Fruit fly (Drosophila melanogaster) whole organism, embryonic: ENCODE measurements around the gene Rab18.

Source experiments
- Aef1 ChIP-seq: fragments of 200-800 bp; sonication (Bioruptor generic); IDR thresholded peaks from 3 replicates; pipeline ENCODE4 v1.3.6; 2022; ENCODE audit warnings: missing biosample characterization, missing genetic modification characterization
- Antp ChIP-seq: fragments of 200-800 bp; sonication (Bioruptor generic); optimal IDR thresholded peaks from 3 replicates; lab custom pipeline; 2016; ENCODE audit warnings: missing biosample characterization, missing genetic modification characterization
- Atf3 ChIP-seq: fragments of 200-800 bp; sonication (Bioruptor generic); optimal IDR thresholded peaks from 3 replicates; lab custom pipeline; 2016; ENCODE audit warnings: missing biosample characterization, missing genetic modification characterization
- BtbVII ChIP-seq: fragments of 200-800 bp; sonication (Bioruptor generic); optimal IDR thresholded peaks from 3 replicates; lab custom pipeline; 2017; ENCODE audit warnings: missing biosample characterization, mild to moderate bottlenecking, missing genetic modification characterization
- CG10274 ChIP-seq: fragments of 200-800 bp; sonication (Bioruptor generic); optimal IDR thresholded peaks from 3 replicates; lab custom pipeline; 2017; ENCODE audit warnings: missing biosample characterization, mild to moderate bottlenecking, missing genetic modification characterization
- CG10654 ChIP-seq: fragments of 200-800 bp; sonication (Bioruptor generic); optimal IDR thresholded peaks from 2 replicates; lab custom pipeline; 2016; ENCODE audit warnings: missing biosample characterization, missing genetic modification characterization
- CG11560 ChIP-seq: fragments of 200-800 bp; sonication (Bioruptor generic); IDR thresholded peaks from 3 replicates; pipeline ENCODE4 v1.3.6; 2022; ENCODE audit warnings: missing biosample characterization, missing genetic modification characterization
- CG11723 ChIP-seq: fragments of 200-800 bp; sonication (Bioruptor generic); optimal IDR thresholded peaks from 2 replicates; lab custom pipeline; 2017; ENCODE audit warnings: missing biosample characterization, mild to moderate bottlenecking, missing genetic modification characterization
- CG12942 ChIP-seq: fragments of 200-800 bp; sonication (Bioruptor generic); optimal IDR thresholded peaks from 3 replicates; lab custom pipeline; 2016; ENCODE audit warnings: missing biosample characterization, missing genetic modification characterization
- CG13123 ChIP-seq: fragments of 200-800 bp; sonication (Bioruptor generic); optimal IDR thresholded peaks from 2 replicates; lab custom pipeline; 2016; ENCODE audit warnings: missing biosample characterization, missing genetic modification characterization
- CG13624 ChIP-seq: fragments of 200-800 bp; sonication (Bioruptor generic); optimal IDR thresholded peaks from 2 replicates; lab custom pipeline; 2016; ENCODE audit warnings: missing biosample characterization, missing genetic modification characterization
- CG15269 ChIP-seq: fragments of 200-800 bp; sonication (Bioruptor generic); optimal IDR thresholded peaks from 2 replicates; lab custom pipeline; 2018; ENCODE audit warnings: missing biosample characterization, mild to moderate bottlenecking, missing genetic modification characterization, moderate library complexity
- CG2116 ChIP-seq: fragments of 200-800 bp; sonication (Bioruptor generic); optimal IDR thresholded peaks from 3 replicates; lab custom pipeline; 2018; ENCODE audit warnings: missing biosample characterization, mild to moderate bottlenecking, missing genetic modification characterization
- CG31365 ChIP-seq: fragments of 200-800 bp; sonication (Bioruptor generic); optimal IDR thresholded peaks from 2 replicates; lab custom pipeline; 2018; ENCODE audit warnings: missing biosample characterization, mild to moderate bottlenecking, missing genetic modification characterization
- CG3726 ChIP-seq: fragments of 200-800 bp; sonication (Bioruptor generic); IDR thresholded peaks from 3 replicates; pipeline ENCODE4, ENCODE4 v1.3.6; 2022; ENCODE audit warnings: missing biosample characterization, missing genetic modification characterization
- CG3847 ChIP-seq: fragments of 200-800 bp; sonication (Bioruptor generic); IDR thresholded peaks from 2 replicates; pipeline ENCODE4 v1.3.6; 2022; ENCODE audit warnings: missing biosample characterization, missing genetic modification characterization
- CG4707 ChIP-seq: fragments of 200-800 bp; sonication (Bioruptor generic); optimal IDR thresholded peaks from 2 replicates; lab custom pipeline; 2018; ENCODE audit warnings: missing biosample characterization, mild to moderate bottlenecking, missing genetic modification characterization, moderate library complexity
- CG6272 ChIP-seq: fragments of 200-800 bp; sonication (Bioruptor generic); IDR thresholded peaks from 2 replicates; pipeline ENCODE4 v1.3.6; 2022; ENCODE audit warnings: missing biosample characterization, missing genetic modification characterization
- CG7556 ChIP-seq: fragments of 200-800 bp; sonication (Bioruptor generic); optimal IDR thresholded peaks from 2 replicates; lab custom pipeline; 2017; ENCODE audit warnings: missing biosample characterization, mild to moderate bottlenecking, missing genetic modification characterization
- CG8290 ChIP-seq, 3 experiments: fragments of 200-800 bp; sonication (Bioruptor generic); optimal IDR thresholded peaks; 2 replicates each; lab custom pipeline; 2016 to 2019; ENCODE audit warnings: missing biosample characterization in 3 of 3, missing genetic modification characterization in 3 of 3, mild to moderate bottlenecking in 2 of 3, moderate library complexity in 1 of 3
- CG8478 ChIP-seq: fragments of >200 bp; optimal IDR thresholded peaks from 2 replicates; lab custom pipeline; 2018
- D19B ChIP-seq: fragments of 200-800 bp; sonication (Bioruptor generic); optimal IDR thresholded peaks from 2 replicates; lab custom pipeline; 2017; ENCODE audit warnings: missing biosample characterization, mild to moderate bottlenecking, missing genetic modification characterization
- Dfd ChIP-seq, 2 experiments: fragments of >200 bp; optimal IDR thresholded peaks; 2 replicates each; lab custom pipeline; 2017; ENCODE audit warnings: missing biosample characterization in 2 of 2, missing genetic modification characterization in 2 of 2
- HLH3B ChIP-seq: fragments of 200-800 bp; sonication (Bioruptor generic); IDR thresholded peaks from 2 replicates; pipeline ENCODE4 v1.3.6; 2022; ENCODE audit warnings: missing biosample characterization, missing genetic modification characterization
- Hey ChIP-seq: fragments of 200-800 bp; sonication (Bioruptor generic); optimal IDR thresholded peaks from 3 replicates; lab custom pipeline; 2018; ENCODE audit warnings: missing biosample characterization, mild to moderate bottlenecking, missing genetic modification characterization
- MTF-1 ChIP-seq: fragments of 200-800 bp; sonication (Bioruptor generic); optimal IDR thresholded peaks from 2 replicates; lab custom pipeline; 2018; ENCODE audit warnings: missing biosample characterization, mild to moderate bottlenecking, missing genetic modification characterization, borderline replicate concordance
- Mrtf ChIP-seq: fragments of 200-800 bp; sonication (Bioruptor generic); IDR thresholded peaks from 3 replicates; pipeline ENCODE4 v1.3.6; 2022; ENCODE audit warnings: missing biosample characterization, missing genetic modification characterization
- Optix ChIP-seq: fragments of 200-800 bp; sonication (Bioruptor generic); IDR thresholded peaks from 3 replicates; pipeline ENCODE4 v1.3.6; 2022; ENCODE audit warnings: missing biosample characterization, missing genetic modification characterization
- Side ChIP-seq: fragments of 200-800 bp; sonication (Bioruptor generic); optimal IDR thresholded peaks from 2 replicates; lab custom pipeline; 2016; ENCODE audit warnings: missing biosample characterization, missing genetic modification characterization
- Ssrp ChIP-seq: fragments of 200-800 bp; sonication (Bioruptor generic); optimal IDR thresholded peaks from 2 replicates; lab custom pipeline; 2018; ENCODE audit warnings: missing biosample characterization, mild to moderate bottlenecking, missing genetic modification characterization, moderate library complexity
- Stat92E ChIP-seq, 3 experiments: fragments of >200 bp in 2 of 3; fragments of 200-800 bp in 1 of 3; sonication (Bioruptor generic) in 1 of 3; optimal IDR thresholded peaks; 2 replicates each; lab custom pipeline; 2017 to 2019; ENCODE audit warnings: missing biosample characterization in 3 of 3, missing genetic modification characterization in 3 of 3, mild to moderate bottlenecking in 1 of 3, moderate library complexity in 1 of 3
- ab ChIP-seq: fragments of 200-800 bp; sonication (Bioruptor generic); optimal IDR thresholded peaks from 2 replicates; lab custom pipeline; 2016; ENCODE audit warnings: missing biosample characterization, missing genetic modification characterization
- croc ChIP-seq: fragments of 200-800 bp; sonication (Bioruptor generic); conservative IDR thresholded peaks from 3 replicates; pipeline ENCODE4 v1.3.6; 2022; ENCODE audit warnings: missing biosample characterization, missing genetic modification characterization
- dmrt99B ChIP-seq: fragments of 200-800 bp; sonication (Bioruptor generic); optimal IDR thresholded peaks from 2 replicates; lab custom pipeline; 2018; ENCODE audit warnings: missing biosample characterization, mild to moderate bottlenecking, missing genetic modification characterization, moderate library complexity
- dpn ChIP-seq, 2 experiments: fragments of 200-800 bp; sonication (Bioruptor generic); optimal IDR thresholded peaks; 3 replicates each; lab custom pipeline; 2016; ENCODE audit warnings: missing biosample characterization in 2 of 2, missing genetic modification characterization in 2 of 2
- ems ChIP-seq: fragments of 200-800 bp; sonication (Bioruptor generic); optimal IDR thresholded peaks from 3 replicates; lab custom pipeline; 2016; ENCODE audit warnings: missing biosample characterization, missing genetic modification characterization
- fu2 ChIP-seq: fragments of 200-800 bp; sonication (Bioruptor generic); optimal IDR thresholded peaks from 2 replicates; lab custom pipeline; 2016; ENCODE audit warnings: missing biosample characterization, missing genetic modification characterization
- gsb ChIP-seq: fragments of 200-800 bp; sonication (Bioruptor generic); IDR thresholded peaks from 2 replicates; pipeline ENCODE4 v1.3.6; 2022; ENCODE audit warnings: missing biosample characterization, missing genetic modification characterization
- kay ChIP-seq: fragments of 200-800 bp; sonication (Bioruptor generic); optimal IDR thresholded peaks from 2 replicates; lab custom pipeline; 2016; ENCODE audit warnings: missing biosample characterization, missing genetic modification characterization
- nmo ChIP-seq: fragments of 200-800 bp; sonication (Bioruptor generic); optimal IDR thresholded peaks from 2 replicates; lab custom pipeline; 2018; ENCODE audit warnings: missing biosample characterization, mild to moderate bottlenecking, missing genetic modification characterization, moderate library complexity
- pnt ChIP-seq: fragments of 200-800 bp; sonication (Bioruptor generic); optimal IDR thresholded peaks from 3 replicates; lab custom pipeline; 2016; ENCODE audit warnings: missing biosample characterization, missing genetic modification characterization
- run ChIP-seq: fragments of 200-800 bp; sonication (Bioruptor generic); optimal IDR thresholded peaks from 3 replicates; lab custom pipeline; 2018; ENCODE audit warnings: missing biosample characterization, mild to moderate bottlenecking, missing genetic modification characterization
- schlank ChIP-seq: fragments of 200-800 bp; sonication (Bioruptor generic); optimal IDR thresholded peaks from 2 replicates; lab custom pipeline; 2018; ENCODE audit warnings: missing biosample characterization, mild to moderate bottlenecking, missing genetic modification characterization
- sens ChIP-seq: fragments of 200-800 bp; sonication (Bioruptor generic); peaks from one replicate; lab custom pipeline; 2016; ENCODE audit warnings: missing biosample characterization, missing genetic modification characterization
- seq ChIP-seq: fragments of 200-800 bp; sonication (Bioruptor generic); IDR thresholded peaks from 2 replicates; pipeline ENCODE4 v1.3.6; 2022; ENCODE audit warnings: missing biosample characterization, missing genetic modification characterization
- slou ChIP-seq: fragments of 200-800 bp; sonication (Bioruptor generic); optimal IDR thresholded peaks from 3 replicates; lab custom pipeline; 2016; ENCODE audit warnings: missing biosample characterization, missing genetic modification characterization
- slp2 ChIP-seq: fragments of 200-800 bp; sonication (Bioruptor generic); optimal IDR thresholded peaks from 2 replicates; lab custom pipeline; 2016; ENCODE audit warnings: missing biosample characterization, missing genetic modification characterization
- sob ChIP-seq: fragments of 200-800 bp; sonication (Bioruptor generic); IDR thresholded peaks from 2 replicates; pipeline ENCODE4 v1.3.6; 2022; ENCODE audit warnings: missing biosample characterization, missing genetic modification characterization
- sqz ChIP-seq: fragments of 200-800 bp; sonication (Bioruptor generic); optimal IDR thresholded peaks from 3 replicates; lab custom pipeline; 2018; ENCODE audit warnings: missing biosample characterization, mild to moderate bottlenecking, missing genetic modification characterization
- vnd ChIP-seq: fragments of 200-800 bp; sonication (Bioruptor generic); IDR thresholded peaks from 3 replicates; pipeline ENCODE4 v1.3.6; 2022; ENCODE audit warnings: missing biosample characterization, missing genetic modification characterization; ENCODE audit not compliant: partially characterized antibody
- z ChIP-seq: fragments of 200-800 bp; sonication (Bioruptor generic); IDR thresholded peaks from 3 replicates; pipeline ENCODE4 v1.3.6; 2022; ENCODE audit warnings: missing biosample characterization, missing genetic modification characterization

Rab18 gene

dm6 chrX:5648437-5648959 is 23.1 kb downstream of the Rab18 start, which contains the start of gene OtopLa (continued):
- TF ChIP-seq CG13123 (GFP tag; lab: Kevin White, UChicago) (peak; percentile 40), Dfd (GFP tag; optimal IDR thresholded peaks at IDR 0.05; lab: Kevin White, UChicago) (no peak), CG10654 (peak; percentile 73), gsb (GFP tag; lab: Robert Waterston, UW) (peak; percentile 48; the same call in 1 of the 2 replicates), z (0 out of 3 replicates have a peak, but pooled peaks have one; percentile 18), sob (GFP tag; lab: Robert Waterston, UW) (peak; percentile 87), CG31365 (tag; lab: Kevin White, UChicago) (peak; percentile 38), CG11723 (GFP tag; lab: Kevin White, UChicago) (peak; percentile 60), kay (GFP tag; lab: Kevin White, UChicago) (peak; percentile 74), Atf3 (GFP tag; lab: Kevin White, UChicago) (peak; percentile 63), pnt (peak; percentile 83), CG13624 (GFP tag; lab: Kevin White, UChicago) (peak; percentile 68), sens (GFP tag; lab: Kevin White, UChicago) (peak; percentile 99), ab (GFP tag; lab: Kevin White, UChicago) (peak; percentile 31), CG3726 (GFP tag; lab: Robert Waterston, UW) (peak; percentile 69; the same call in 2 of the 3 replicates), Side (GFP tag; lab: Kevin White, UChicago) (peak; percentile 78), Ssrp (peak; percentile 87), Hey (tag; lab: Kevin White, UChicago) (no peak), D19B (peak; percentile 55), BtbVII (GFP tag; lab: Kevin White, UChicago) (peak; percentile 72), CG4707 (GFP tag; lab: Kevin White, UChicago) (peak; percentile 74), CG15269 (tag; lab: Kevin White, UChicago) (peak; percentile 82), sqz (GFP tag; lab: Kevin White, UChicago) (peak; percentile 58), Aef1 (peak; percentile 75), slp2 (GFP tag; lab: Kevin White, UChicago) (peak; percentile 72), CG12942 (GFP tag; lab: Kevin White, UChicago) (peak; percentile 65), croc (peak; percentile 79), CG8290 (GFP tag; optimal IDR thresholded peaks at IDR 0.05; lab: Kevin White, UChicago) (peak; percentile 66), CG8290 (tag; optimal IDR thresholded peaks at IDR 0.05; lab: Kevin White, UChicago) (peak in 1 of 2 experiments; percentile 70), CG3847 (GFP tag; lab: Robert Waterston, UW) (peak; percentile 75), CG2116 (GFP tag; lab: Kevin White, UChicago) (peak; percentile 27), MTF-1 (GFP tag; lab: Kevin White, UChicago) (peak; percentile 70), dpn (GFP tag; optimal IDR thresholded peaks at IDR 0.05; lab: Kevin White, UChicago) (peak; percentile 82 to 88), CG10274 (GFP tag; lab: Kevin White, UChicago) (peak; percentile 35), fu2 (GFP tag; lab: Kevin White, UChicago) (peak; percentile 59), slou (GFP tag; lab: Kevin White, UChicago) (peak; percentile 73), seq (GFP tag; lab: Robert Waterston, UW) (peak; percentile 83), run (tag; lab: Kevin White, UChicago) (peak; percentile 56), Optix (GFP tag; lab: Robert Waterston, UW) (peak; percentile 79), Mrtf (GFP tag; lab: Robert Waterston, UW) (peak; percentile 73), nmo (GFP tag; lab: Kevin White, UChicago) (peak; percentile 90), Antp (GFP tag; lab: Kevin White, UChicago) (peak; percentile 81), dmrt99B (tag; lab: Kevin White, UChicago) (peak; percentile 89), ems (GFP tag; lab: Kevin White, UChicago) (peak; percentile 68), Stat92E (GFP tag; optimal IDR thresholded peaks at IDR 0.05; lab: Kevin White, UChicago) (no peak), vnd (GFP tag; lab: Robert Waterston, UW) (no peak), CG8478 (no peak), schlank (tag; lab: Kevin White, UChicago) (peak; percentile 26), CG6272 (GFP tag; lab: Robert Waterston, UW) (peak; percentile 81), CG11560 (tag; lab: Robert Waterston, UW) (0 out of 3 replicates have a peak, but pooled peaks have one; percentile 63), HLH3B (GFP tag; lab: Robert Waterston, UW) (peak; percentile 90), CG7556 (GFP tag; lab: Kevin White, UChicago) (peak; percentile 86)
